Fruit fly (Drosophila melanogaster) whole organism, embryonic: Measurements from ENCODE around the gene CG14883.
A peak's percentile ranks its signal among the peaks of the same experiment; 100 is the strongest.

Experiments used
- CG10462 ChIP-seq: fragments of 200-800 bp; sonication (Bioruptor generic); optimal IDR thresholded peaks from 2 replicates; lab custom pipeline; 2016; ENCODE audit warnings: missing biosample characterization, missing genetic modification characterization
- CG10654 ChIP-seq: fragments of 200-800 bp; sonication (Bioruptor generic); optimal IDR thresholded peaks from 2 replicates; lab custom pipeline; 2016; ENCODE audit warnings: missing biosample characterization, missing genetic modification characterization
- CG10959 ChIP-seq: fragments of 200-800 bp; sonication (Bioruptor generic); IDR thresholded peaks from 2 replicates; pipeline ENCODE4 v1.3.6; 2022; ENCODE audit warnings: missing biosample characterization, missing genetic modification characterization
- CG11093 ChIP-seq: fragments of 200-800 bp; sonication (Bioruptor generic); IDR thresholded peaks from 3 replicates; pipeline ENCODE4 v1.3.6; 2022; ENCODE audit warnings: missing biosample characterization, missing genetic modification characterization
- CG11398 ChIP-seq: fragments of 200-800 bp; sonication (Bioruptor generic); optimal IDR thresholded peaks from 2 replicates; lab custom pipeline; 2016; ENCODE audit warnings: missing biosample characterization, missing genetic modification characterization
- CG11695 ChIP-seq: fragments of 200-800 bp; sonication (Bioruptor generic); IDR thresholded peaks from 3 replicates; pipeline ENCODE4 v1.3.6; 2022; ENCODE audit warnings: missing biosample characterization, missing genetic modification characterization
- CG12104 ChIP-seq: fragments of 200-800 bp; sonication (Bioruptor generic); optimal IDR thresholded peaks from 3 replicates; lab custom pipeline; 2016; ENCODE audit warnings: missing biosample characterization, missing genetic modification characterization
- CG12219 ChIP-seq: fragments of 200-800 bp; sonication (Bioruptor generic); optimal IDR thresholded peaks from 3 replicates; lab custom pipeline; 2018; ENCODE audit warnings: missing biosample characterization, mild to moderate bottlenecking, missing genetic modification characterization
- CG12236 ChIP-seq: fragments of 200-800 bp; sonication (Bioruptor generic); optimal IDR thresholded peaks from 2 replicates; lab custom pipeline; 2016; ENCODE audit warnings: missing biosample characterization, missing genetic modification characterization
- CG14710 ChIP-seq: fragments of 200-800 bp; sonication (Bioruptor generic); optimal IDR thresholded peaks from 3 replicates; lab custom pipeline; 2019; ENCODE audit warnings: missing biosample characterization, mild to moderate bottlenecking, missing genetic modification characterization, moderate library complexity
- CG15073 ChIP-seq: fragments of 200-800 bp; sonication (Bioruptor generic); optimal IDR thresholded peaks from 2 replicates; lab custom pipeline; 2016; ENCODE audit warnings: missing biosample characterization, missing genetic modification characterization
- CG1529 ChIP-seq: fragments of 200-800 bp; sonication (Bioruptor generic); optimal IDR thresholded peaks from 3 replicates; lab custom pipeline; 2018; ENCODE audit warnings: missing biosample characterization, missing genetic modification characterization
- CG15601 ChIP-seq: fragments of 200-800 bp; sonication (Bioruptor generic); optimal IDR thresholded peaks from 3 replicates; lab custom pipeline; 2019; ENCODE audit warnings: missing biosample characterization, mild to moderate bottlenecking, missing genetic modification characterization, moderate library complexity
- CG16779 ChIP-seq: fragments of 200-800 bp; sonication (Bioruptor generic); IDR thresholded peaks from 2 replicates; pipeline ENCODE4 v1.3.6; 2022; ENCODE audit warnings: missing biosample characterization, missing genetic modification characterization
- CG2202 ChIP-seq: fragments of 200-800 bp; sonication (Bioruptor generic); optimal IDR thresholded peaks from 2 replicates; lab custom pipeline; 2018; ENCODE audit warnings: missing biosample characterization, mild to moderate bottlenecking, missing genetic modification characterization
- CG33557 ChIP-seq: fragments of 200-800 bp; sonication (Bioruptor generic); optimal IDR thresholded peaks from 2 replicates; lab custom pipeline; 2019; ENCODE audit warnings: missing biosample characterization, mild to moderate bottlenecking, missing genetic modification characterization, moderate library complexity
- CG4360 ChIP-seq: fragments of 200-800 bp; sonication (Bioruptor generic); IDR thresholded peaks from 2 replicates; pipeline ENCODE4 v1.3.6; 2022; ENCODE audit warnings: missing biosample characterization, missing genetic modification characterization
- CG6272 ChIP-seq: fragments of 200-800 bp; sonication (Bioruptor generic); IDR thresholded peaks from 2 replicates; pipeline ENCODE4 v1.3.6; 2022; ENCODE audit warnings: missing biosample characterization, missing genetic modification characterization
- CG6791 ChIP-seq: fragments of 200-800 bp; sonication (Bioruptor generic); IDR thresholded peaks from 3 replicates; pipeline ENCODE4 v1.3.6; 2022; ENCODE audit warnings: missing biosample characterization, missing genetic modification characterization; ENCODE audit not compliant: partially characterized antibody
- CG6813 ChIP-seq: fragments of 200-800 bp; sonication (Bioruptor generic); optimal IDR thresholded peaks from 2 replicates; lab custom pipeline; 2017; ENCODE audit warnings: missing biosample characterization, missing genetic modification characterization, mild to moderate bottlenecking, moderate library complexity, missing genetic modification reagents
- CG7839 ChIP-seq: fragments of 200-800 bp; sonication (Bioruptor generic); optimal IDR thresholded peaks from 3 replicates; lab custom pipeline; 2018; ENCODE audit warnings: missing biosample characterization, mild to moderate bottlenecking, missing genetic modification characterization, moderate library complexity
- CG8359 ChIP-seq: fragments of 200-800 bp; sonication (Bioruptor generic); optimal IDR thresholded peaks from 2 replicates; lab custom pipeline; 2017; ENCODE audit warnings: missing biosample characterization, mild to moderate bottlenecking, missing genetic modification characterization, borderline replicate concordance
- Dad ChIP-seq: fragments of 200-800 bp; sonication (Bioruptor generic); optimal IDR thresholded peaks from 3 replicates; lab custom pipeline; 2016; ENCODE audit warnings: missing biosample characterization, missing genetic modification characterization
- Deaf1 ChIP-seq: fragments of 200-800 bp; optimal IDR thresholded peaks from 3 replicates; lab custom pipeline; 2019; ENCODE audit warnings: missing biosample characterization, mild to moderate bottlenecking, missing genetic modification characterization, moderate library complexity
- E2f2 ChIP-seq: fragments of 200-800 bp; sonication (Bioruptor generic); IDR thresholded peaks from 2 replicates; pipeline ENCODE4 v1.3.6; 2022; ENCODE audit warnings: missing biosample characterization, missing genetic modification characterization
- Ets97D ChIP-seq: fragments of 200-800 bp; sonication (Bioruptor generic); optimal IDR thresholded peaks from 3 replicates; lab custom pipeline; 2016; ENCODE audit warnings: missing biosample characterization, missing genetic modification characterization
- Hey ChIP-seq: fragments of 200-800 bp; sonication (Bioruptor generic); optimal IDR thresholded peaks from 3 replicates; lab custom pipeline; 2018; ENCODE audit warnings: missing biosample characterization, mild to moderate bottlenecking, missing genetic modification characterization
- Hr39 ChIP-seq: fragments of >200 bp; optimal IDR thresholded peaks from 2 replicates; lab custom pipeline; 2017
- Med ChIP-seq: fragments of 200-800 bp; sonication (Bioruptor generic); peaks from one replicate; lab custom pipeline; 2016; ENCODE audit warnings: missing biosample characterization, missing genetic modification characterization, mild to moderate bottlenecking, inconsistent platforms, moderate library complexity
- Meics ChIP-seq: fragments of 200-800 bp; sonication (Bioruptor generic); optimal IDR thresholded peaks from 2 replicates; lab custom pipeline; 2017; ENCODE audit warnings: missing biosample characterization, mild to moderate bottlenecking, missing genetic modification characterization
- Nf-YA ChIP-seq: fragments of 200-800 bp; sonication (Bioruptor generic); IDR thresholded peaks from 2 replicates; pipeline ENCODE4 v1.3.6; 2022; ENCODE audit warnings: missing biosample characterization, missing genetic modification characterization
- Side ChIP-seq: fragments of 200-800 bp; sonication (Bioruptor generic); optimal IDR thresholded peaks from 2 replicates; lab custom pipeline; 2016; ENCODE audit warnings: missing biosample characterization, missing genetic modification characterization
- Usf ChIP-seq: fragments of 200-800 bp; sonication (Bioruptor generic); optimal IDR thresholded peaks from 2 replicates; lab custom pipeline; 2017; ENCODE audit warnings: missing genotype, missing biosample characterization, missing genetic modification characterization
- YL-1 ChIP-seq: fragments of 200-800 bp; sonication (Bioruptor generic); optimal IDR thresholded peaks from 3 replicates; lab custom pipeline; 2017; ENCODE audit warnings: missing biosample characterization, mild to moderate bottlenecking, missing genetic modification characterization
- ab ChIP-seq: fragments of 200-800 bp; sonication (Bioruptor generic); optimal IDR thresholded peaks from 2 replicates; lab custom pipeline; 2016; ENCODE audit warnings: missing biosample characterization, missing genetic modification characterization
- cad ChIP-seq: fragments of >200 bp; optimal IDR thresholded peaks from 2 replicates; lab custom pipeline; 2017; ENCODE audit warnings: missing biosample characterization, missing genetic modification characterization
- chm ChIP-seq: fragments of 200-800 bp; sonication (Bioruptor generic); IDR thresholded peaks from 2 replicates; pipeline ENCODE4 v1.3.6; 2022; ENCODE audit warnings: missing biosample characterization, missing genetic modification characterization
- dimm ChIP-seq: fragments of 200-800 bp; sonication (Bioruptor generic); IDR thresholded peaks from 2 replicates; pipeline ENCODE4 v1.3.6; 2022; ENCODE audit warnings: missing biosample characterization, missing genetic modification characterization
- emc ChIP-seq: fragments of 200-800 bp; sonication (Bioruptor generic); optimal IDR thresholded peaks from 2 replicates; lab custom pipeline; 2016; ENCODE audit warnings: missing biosample characterization, missing genetic modification characterization
- gem ChIP-seq: fragments of 200-800 bp; sonication (Bioruptor generic); optimal IDR thresholded peaks from 2 replicates; lab custom pipeline; 2019; ENCODE audit warnings: missing biosample characterization, mild to moderate bottlenecking, missing genetic modification characterization, moderate library complexity
- jing ChIP-seq: fragments of 200-800 bp; sonication (Bioruptor generic); optimal IDR thresholded peaks from 2 replicates; lab custom pipeline; 2018; ENCODE audit warnings: missing biosample characterization, mild to moderate bottlenecking, missing genetic modification characterization
- kay ChIP-seq: fragments of 200-800 bp; sonication (Bioruptor generic); optimal IDR thresholded peaks from 2 replicates; lab custom pipeline; 2016; ENCODE audit warnings: missing biosample characterization, missing genetic modification characterization
- lola ChIP-seq, 3 experiments: fragments of >200 bp in 2 of 3; fragments of 200-800 bp in 1 of 3; sonication (Bioruptor generic) in 1 of 3; optimal IDR thresholded peaks; 2 replicates each; lab custom pipeline; 2017 to 2019; ENCODE audit warnings: missing biosample characterization in 3 of 3, missing genetic modification characterization in 3 of 3, mild to moderate bottlenecking in 1 of 3, moderate library complexity in 1 of 3
- maf-S ChIP-seq: fragments of 200-800 bp; sonication (Bioruptor generic); optimal IDR thresholded peaks from 2 replicates; lab custom pipeline; 2016; ENCODE audit warnings: missing biosample characterization, missing genetic modification characterization
- mam ChIP-seq: fragments of 200-800 bp; sonication (Bioruptor generic); optimal IDR thresholded peaks from 3 replicates; lab custom pipeline; 2016; ENCODE audit warnings: missing biosample characterization, missing genetic modification characterization
- p53 ChIP-seq: fragments of 200-800 bp; sonication (Bioruptor generic); optimal IDR thresholded peaks from 2 replicates; lab custom pipeline; 2016; ENCODE audit warnings: missing biosample characterization, missing genetic modification characterization
- sr ChIP-seq: fragments of 200-800 bp; sonication (Bioruptor generic); IDR thresholded peaks from 3 replicates; pipeline ENCODE4 v1.3.6; 2022; ENCODE audit warnings: missing biosample characterization, missing genetic modification characterization
- sug ChIP-seq: fragments of 200-800 bp; optimal IDR thresholded peaks from 2 replicates; lab custom pipeline; 2019; ENCODE audit warnings: missing biosample characterization, mild to moderate bottlenecking, missing genetic modification characterization, moderate library complexity
- tup ChIP-seq: fragments of 200-800 bp; sonication (Bioruptor generic); optimal IDR thresholded peaks from 2 replicates; lab custom pipeline; 2016; ENCODE audit warnings: missing biosample characterization, mild to moderate bottlenecking, missing genetic modification characterization, moderate library complexity
- usp ChIP-seq: fragments of >200 bp; optimal IDR thresholded peaks from 2 replicates; lab custom pipeline; 2017; ENCODE audit warnings: missing biosample characterization, missing genetic modification characterization
- yki ChIP-seq: fragments of >200 bp; optimal IDR thresholded peaks from 3 replicates; lab custom pipeline; 2018
- zfh1 ChIP-seq: fragments of 200-800 bp; sonication (Bioruptor generic); IDR thresholded peaks from 3 replicates; pipeline ENCODE4 v1.3.6; 2022; ENCODE audit warnings: missing biosample characterization, missing genetic modification characterization

CG14883 gene

dm6 chr3R:16442937-16443336, 12.9 kb upstream of the CG14883 start, which contains the start of the genes Ttc1 and CG14882 (continued):
- no peak for TF ChIP-seq usp (GFP tag; lab: Kevin White, UChicago)
- TF ChIP-seq CG12104 (GFP tag; lab: Kevin White, UChicago): peak; percentile 63
- peak; percentile 64; the same call in 1 of the 3 replicates for TF ChIP-seq CG6791 (GFP tag; lab: Robert Waterston, UW)
- peak; percentile 36; the same call in 1 of the 3 replicates for TF ChIP-seq CG11093 (GFP tag; lab: Robert Waterston, UW)
- peak; percentile 65; the same call in 1 of the 2 replicates for TF ChIP-seq CG6272 (GFP tag; lab: Robert Waterston, UW)
- TF ChIP-seq p53 (GFP tag; lab: Kevin White, UChicago): peak; percentile 54
- peak; percentile 35 for TF ChIP-seq CG12219 (GFP tag; lab: Kevin White, UChicago)
- TF ChIP-seq Usf (GFP tag; lab: Kevin White, UChicago): peak; percentile 43
- TF ChIP-seq tup (GFP tag; lab: Kevin White, UChicago): peak; percentile 82
- TF ChIP-seq CG15601 (tag; lab: Kevin White, UChicago): peak; percentile 68
- peak; percentile 89 for TF ChIP-seq Dad
- TF ChIP-seq CG8359 (GFP tag; lab: Kevin White, UChicago): no peak
- TF ChIP-seq kay (GFP tag; lab: Kevin White, UChicago): peak; percentile 77
- no peak for TF ChIP-seq Deaf1
- TF ChIP-seq Med (GFP tag; lab: Kevin White, UChicago): peak; percentile 97
- TF ChIP-seq CG7839: no peak
- TF ChIP-seq Nf-YA (GFP tag; lab: Robert Waterston, UW): no peak
- peak; percentile 64 for TF ChIP-seq CG2202 (tag; lab: Kevin White, UChicago)
- TF ChIP-seq yki (lab: Kevin White, UChicago): no peak
- TF ChIP-seq sr: peak; percentile 57; the same call in 2 of the 3 replicates
- TF ChIP-seq zfh1 (GFP tag; lab: Robert Waterston, UW): peak; percentile 91
- TF ChIP-seq Hey: no peak
- TF ChIP-seq CG1529 (GFP tag; lab: Kevin White, UChicago): peak; percentile 62
- peak; percentile 89 for TF ChIP-seq Ets97D (GFP tag; lab: Kevin White, UChicago)
- peak; percentile 25; the same call in 1 of the 2 replicates for TF ChIP-seq chm (GFP tag; lab: Robert Waterston, UW)
- TF ChIP-seq CG4360 (GFP tag; lab: Robert Waterston, UW): peak; percentile 45; the same call in 1 of the 2 replicates
- TF ChIP-seq emc (GFP tag; lab: Kevin White, UChicago): peak; percentile 63
- no peak for TF ChIP-seq Hr39 (lab: Kevin White, UChicago)
- TF ChIP-seq CG11398: peak; percentile 49
- TF ChIP-seq Side (GFP tag; lab: Kevin White, UChicago): peak; percentile 85
- TF ChIP-seq CG14710 (tag; lab: Kevin White, UChicago): peak; percentile 69
- peak; percentile 55 for TF ChIP-seq CG16779 (GFP tag; lab: Robert Waterston, UW)
- TF ChIP-seq ab (GFP tag; lab: Kevin White, UChicago): peak; percentile 32
- TF ChIP-seq CG33557 (GFP tag; lab: Kevin White, UChicago): peak; percentile 66
- TF ChIP-seq mam (GFP tag; lab: Kevin White, UChicago): peak; percentile 84
- TF ChIP-seq Meics (GFP tag; lab: Kevin White, UChicago): peak; percentile 80
- TF ChIP-seq CG10462 (GFP tag; lab: Kevin White, UChicago): peak; percentile 87
- TF ChIP-seq E2f2: peak; percentile 80
- peak; percentile 25 for TF ChIP-seq jing
- no peak for TF ChIP-seq CG15073
- TF ChIP-seq maf-S (GFP tag; lab: Kevin White, UChicago): peak; percentile 81
- peak; percentile 81 for TF ChIP-seq sug (tag; lab: Kevin White, UChicago)
- TF ChIP-seq lola (GFP tag; optimal IDR thresholded peaks at IDR 0.05; lab: Kevin White, UChicago): peak in 1 of 3 experiments; percentile 82
- no peak for TF ChIP-seq CG10959 (GFP tag; lab: Robert Waterston, UW)
- peak; percentile 86 for TF ChIP-seq CG11695 (GFP tag; lab: Robert Waterston, UW)
- peak; percentile 70 for TF ChIP-seq CG6813 (GFP tag; lab: Kevin White, UChicago)
- TF ChIP-seq cad (GFP tag; lab: Kevin White, UChicago): no peak
- peak; percentile 71 for TF ChIP-seq CG12236 (GFP tag; lab: Kevin White, UChicago)
- peak; percentile 91 for TF ChIP-seq gem (tag; lab: Kevin White, UChicago)
- peak; percentile 38 for TF ChIP-seq YL-1 (GFP tag; lab: Kevin White, UChicago)
- peak; percentile 85 for TF ChIP-seq dimm (GFP tag; lab: Robert Waterston, UW)
- peak; percentile 78 for TF ChIP-seq CG10654 (GFP tag; lab: Kevin White, UChicago)
